Fruit fly (Drosophila melanogaster): ENCODE measurements around the gene Neurochondrin.

dm6 chr3R:6477877-6478361 lies 9.7 kb downstream of the Neurochondrin start, which contains the start of gene CG15186:
- no peak for TF ChIP-seq Sin3A (optimal IDR thresholded peaks at IDR 0.05)
- TF ChIP-seq psq (optimal IDR thresholded peaks at IDR 0.05), result no peak
